Fruit fly (Drosophila melanogaster) whole organism, embryonic: ENCODE measurements around the gene CG10584.
A peak's percentile ranks its signal among the peaks of the same experiment; 100 is the strongest.

ENCODE experiments used
- Aef1 ChIP-seq: fragments of 200-800 bp; sonication (Bioruptor generic); IDR thresholded peaks from 3 replicates; pipeline ENCODE4 v1.3.6; 2022; ENCODE audit warnings: missing biosample characterization, missing genetic modification characterization
- Atf3 ChIP-seq: fragments of 200-800 bp; sonication (Bioruptor generic); optimal IDR thresholded peaks from 3 replicates; lab custom pipeline; 2016; ENCODE audit warnings: missing biosample characterization, missing genetic modification characterization
- CG10366 ChIP-seq: fragments of 200-800 bp; sonication (Bioruptor generic); IDR thresholded peaks from 2 replicates; pipeline ENCODE4 v1.3.6; 2022; ENCODE audit warnings: missing biosample characterization, missing genetic modification characterization
- CG13296 ChIP-seq: fragments of 200-800 bp; sonication (Bioruptor generic); optimal IDR thresholded peaks from 3 replicates; lab custom pipeline; 2018; ENCODE audit warnings: missing biosample characterization, mild to moderate bottlenecking, missing genetic modification characterization
- CG14965 ChIP-seq: fragments of 200-800 bp; sonication (Bioruptor generic); optimal IDR thresholded peaks from 2 replicates; lab custom pipeline; 2016; ENCODE audit warnings: missing biosample characterization, missing genetic modification characterization, borderline replicate concordance
- CG1602 ChIP-seq: fragments of 200-800 bp; sonication (Bioruptor generic); optimal IDR thresholded peaks from 3 replicates; lab custom pipeline; 2016; ENCODE audit warnings: missing biosample characterization, missing genetic modification characterization
- CG17912 ChIP-seq: fragments of 200-800 bp; sonication (Bioruptor generic); optimal IDR thresholded peaks from 2 replicates; lab custom pipeline; 2018; ENCODE audit warnings: missing biosample characterization, mild to moderate bottlenecking, missing genetic modification characterization
- CG18599 ChIP-seq: fragments of 200-800 bp; sonication (Bioruptor generic); optimal IDR thresholded peaks from 3 replicates; lab custom pipeline; 2017; ENCODE audit warnings: missing biosample characterization, missing genetic modification characterization, mild to moderate bottlenecking, moderate library complexity, missing genetic modification reagents
- CG2202 ChIP-seq: fragments of 200-800 bp; sonication (Bioruptor generic); optimal IDR thresholded peaks from 2 replicates; lab custom pipeline; 2018; ENCODE audit warnings: missing biosample characterization, mild to moderate bottlenecking, missing genetic modification characterization
- CG33557 ChIP-seq: fragments of 200-800 bp; sonication (Bioruptor generic); optimal IDR thresholded peaks from 2 replicates; lab custom pipeline; 2019; ENCODE audit warnings: missing biosample characterization, mild to moderate bottlenecking, missing genetic modification characterization, moderate library complexity
- CG4282 ChIP-seq: fragments of 200-800 bp; sonication (Bioruptor generic); optimal IDR thresholded peaks from 2 replicates; lab custom pipeline; 2016; ENCODE audit warnings: missing biosample characterization, missing genetic modification characterization
- CG5180 ChIP-seq: fragments of 200-800 bp; sonication (Bioruptor generic); optimal IDR thresholded peaks from 3 replicates; lab custom pipeline; 2017; ENCODE audit warnings: missing biosample characterization, missing genetic modification characterization, mild to moderate bottlenecking, moderate library complexity, missing genetic modification reagents
- CG8924 ChIP-seq: fragments of 200-800 bp; optimal IDR thresholded peaks from 3 replicates; lab custom pipeline; 2019; ENCODE audit warnings: missing biosample characterization, mild to moderate bottlenecking, missing genetic modification characterization, moderate library complexity
- CG9817 ChIP-seq: fragments of 200-800 bp; sonication (Bioruptor generic); optimal IDR thresholded peaks from 2 replicates; lab custom pipeline; 2018; ENCODE audit warnings: missing biosample characterization, mild to moderate bottlenecking, missing genetic modification characterization, moderate library complexity
- CrebB ChIP-seq: fragments of 200-800 bp; sonication (Bioruptor generic); optimal IDR thresholded peaks from 3 replicates; lab custom pipeline; 2018; ENCODE audit warnings: missing biosample characterization, mild to moderate bottlenecking, missing genetic modification characterization
- D19B ChIP-seq: fragments of 200-800 bp; sonication (Bioruptor generic); optimal IDR thresholded peaks from 2 replicates; lab custom pipeline; 2017; ENCODE audit warnings: missing biosample characterization, mild to moderate bottlenecking, missing genetic modification characterization
- Dad ChIP-seq: fragments of 200-800 bp; sonication (Bioruptor generic); optimal IDR thresholded peaks from 3 replicates; lab custom pipeline; 2016; ENCODE audit warnings: missing biosample characterization, missing genetic modification characterization
- Dip2 ChIP-seq: fragments of 200-800 bp; sonication (Bioruptor generic); IDR thresholded peaks from 2 replicates; pipeline ENCODE4 v1.3.6; 2022; ENCODE audit warnings: missing biosample characterization, missing genetic modification characterization
- ERR ChIP-seq: fragments of 200-800 bp; sonication (Bioruptor generic); optimal IDR thresholded peaks from 2 replicates; lab custom pipeline; 2016; ENCODE audit warnings: missing biosample characterization, missing genetic modification characterization
- Fer3 ChIP-seq: fragments of 200-800 bp; sonication (Bioruptor generic); optimal IDR thresholded peaks from 2 replicates; lab custom pipeline; 2018; ENCODE audit warnings: missing biosample characterization, mild to moderate bottlenecking, missing genetic modification characterization, moderate library complexity
- Hey ChIP-seq: fragments of 200-800 bp; sonication (Bioruptor generic); optimal IDR thresholded peaks from 3 replicates; lab custom pipeline; 2018; ENCODE audit warnings: missing biosample characterization, mild to moderate bottlenecking, missing genetic modification characterization
- Nf-YB ChIP-seq: fragments of 200-800 bp; sonication (Bioruptor generic); optimal IDR thresholded peaks from 3 replicates; lab custom pipeline; 2019; ENCODE audit warnings: missing biosample characterization, mild to moderate bottlenecking, missing genetic modification characterization, moderate library complexity
- Opbp ChIP-seq: fragments of 200-800 bp; sonication (Bioruptor generic); IDR thresholded peaks from 3 replicates; pipeline ENCODE4 v1.3.6; 2022; ENCODE audit warnings: missing biosample characterization, missing genetic modification characterization; ENCODE audit not compliant: partially characterized antibody
- Sox102F ChIP-seq: fragments of 200-800 bp; sonication (Bioruptor generic); optimal IDR thresholded peaks from 2 replicates; lab custom pipeline; 2018; ENCODE audit warnings: missing biosample characterization, mild to moderate bottlenecking, missing genetic modification characterization, moderate library complexity
- Trl ChIP-seq, 3 experiments: fragments of >200 bp in 2 of 3; fragments of 200-800 bp in 1 of 3; sonication (Bioruptor generic) in 1 of 3; optimal IDR thresholded peaks; 2 replicates in 1 of 3; 3 replicates in 2 of 3; lab custom pipeline; 2016 to 2017; ENCODE audit warnings: missing biosample characterization in 1 of 3, missing genetic modification characterization in 1 of 3
- Xbp1 ChIP-seq: fragments of 200-800 bp; sonication (Bioruptor generic); optimal IDR thresholded peaks from 3 replicates; lab custom pipeline; 2016; ENCODE audit warnings: missing biosample characterization, mild to moderate bottlenecking, missing genetic modification characterization
- ab ChIP-seq: fragments of 200-800 bp; sonication (Bioruptor generic); optimal IDR thresholded peaks from 2 replicates; lab custom pipeline; 2016; ENCODE audit warnings: missing biosample characterization, missing genetic modification characterization
- abd-A ChIP-seq: fragments of 200-800 bp; sonication (Bioruptor generic); optimal IDR thresholded peaks from 3 replicates; lab custom pipeline; 2019; ENCODE audit warnings: missing biosample characterization, mild to moderate bottlenecking, missing genetic modification characterization, moderate library complexity
- az2 ChIP-seq: fragments of 200-800 bp; sonication (Bioruptor generic); optimal IDR thresholded peaks from 3 replicates; lab custom pipeline; 2016; ENCODE audit warnings: missing biosample characterization, missing genetic modification characterization
- danr ChIP-seq: fragments of 200-800 bp; sonication (Bioruptor generic); IDR thresholded peaks from 2 replicates; pipeline ENCODE4 v1.3.6; 2022; ENCODE audit warnings: missing biosample characterization, missing genetic modification characterization
- fd96Cb ChIP-seq: fragments of 200-800 bp; sonication (Bioruptor generic); optimal IDR thresholded peaks from 2 replicates; lab custom pipeline; 2018; ENCODE audit warnings: missing biosample characterization, mild to moderate bottlenecking, missing genetic modification characterization, moderate library complexity
- gcm ChIP-seq: fragments of 200-800 bp; sonication (Bioruptor generic); optimal IDR thresholded peaks from 2 replicates; lab custom pipeline; 2019; ENCODE audit warnings: missing biosample characterization, mild to moderate bottlenecking, missing genetic modification characterization, moderate library complexity
- grn ChIP-seq: fragments of 200-800 bp; sonication (Bioruptor generic); optimal IDR thresholded peaks from 3 replicates; lab custom pipeline; 2017; ENCODE audit warnings: missing biosample characterization, missing genetic modification characterization
- hbn ChIP-seq: fragments of 200-800 bp; sonication (Bioruptor generic); IDR thresholded peaks from 2 replicates; pipeline ENCODE4 v1.3.6; 2022; ENCODE audit warnings: missing biosample characterization, missing genetic modification characterization; ENCODE audit not compliant: partially characterized antibody
- ind ChIP-seq: fragments of 200-800 bp; sonication (Bioruptor generic); optimal IDR thresholded peaks from 3 replicates; lab custom pipeline; 2016; ENCODE audit warnings: missing biosample characterization, missing genetic modification characterization
- jing ChIP-seq: fragments of 200-800 bp; sonication (Bioruptor generic); optimal IDR thresholded peaks from 2 replicates; lab custom pipeline; 2018; ENCODE audit warnings: missing biosample characterization, mild to moderate bottlenecking, missing genetic modification characterization
- lov ChIP-seq, 2 experiments: fragments of 200-800 bp in 1 of 2; fragments of >200 bp in 1 of 2; sonication (Bioruptor generic) in 1 of 2; IDR thresholded peaks in 1 of 2; optimal IDR thresholded peaks in 1 of 2; 2 replicates in 1 of 2; 3 replicates in 1 of 2; pipeline versions ENCODE4 v1.3.6 to Lab custom; 2017 to 2022; ENCODE audit warnings: missing biosample characterization in 1 of 2, missing genetic modification characterization in 1 of 2
- onecut ChIP-seq: fragments of 200-800 bp; sonication (Bioruptor generic); IDR thresholded peaks from 2 replicates; pipeline ENCODE4 v1.3.6; 2022; ENCODE audit warnings: missing biosample characterization, missing genetic modification characterization
- pan ChIP-seq, 4 experiments: fragments of >200 bp in 3 of 4; fragments of 200-800 bp in 1 of 4; sonication (Bioruptor generic) in 1 of 4; optimal IDR thresholded peaks in 3 of 4; IDR thresholded peaks in 1 of 4; 2 replicates each; pipeline versions ENCODE4 v1.3.6 to Lab custom; 2017 to 2022; ENCODE audit warnings: missing biosample characterization in 2 of 4, missing genetic modification characterization in 2 of 4, mixed read lengths in 1 of 4
- prd ChIP-seq, 3 experiments: fragments of >200 bp in 2 of 3; fragments of 200-800 bp in 1 of 3; sonication (Bioruptor generic) in 1 of 3; optimal IDR thresholded peaks in 2 of 3; IDR thresholded peaks in 1 of 3; 2 replicates in 2 of 3; 3 replicates in 1 of 3; pipeline versions ENCODE4 v1.3.6 to Lab custom; 2017 to 2022; ENCODE audit warnings: missing biosample characterization in 1 of 3, missing genetic modification characterization in 1 of 3
- row ChIP-seq: fragments of 200-800 bp; sonication (Bioruptor generic); IDR thresholded peaks from 3 replicates; pipeline ENCODE4 v1.3.6; 2022; ENCODE audit warnings: missing biosample characterization, missing genetic modification characterization
- schlank ChIP-seq: fragments of 200-800 bp; sonication (Bioruptor generic); optimal IDR thresholded peaks from 2 replicates; lab custom pipeline; 2018; ENCODE audit warnings: missing biosample characterization, mild to moderate bottlenecking, missing genetic modification characterization
- sens ChIP-seq: fragments of 200-800 bp; sonication (Bioruptor generic); peaks from one replicate; lab custom pipeline; 2016; ENCODE audit warnings: missing biosample characterization, missing genetic modification characterization
- slp2 ChIP-seq: fragments of 200-800 bp; sonication (Bioruptor generic); optimal IDR thresholded peaks from 2 replicates; lab custom pipeline; 2016; ENCODE audit warnings: missing biosample characterization, missing genetic modification characterization
- tx ChIP-seq: fragments of 200-800 bp; sonication (Bioruptor generic); optimal IDR thresholded peaks from 2 replicates; lab custom pipeline; 2016; ENCODE audit warnings: missing biosample characterization, missing genetic modification characterization
- zen ChIP-seq: fragments of 200-800 bp; sonication (Bioruptor generic); optimal IDR thresholded peaks from 3 replicates; lab custom pipeline; 2018; ENCODE audit warnings: missing biosample characterization, mild to moderate bottlenecking, missing genetic modification characterization, moderate library complexity

CG10584 gene

DNA sequence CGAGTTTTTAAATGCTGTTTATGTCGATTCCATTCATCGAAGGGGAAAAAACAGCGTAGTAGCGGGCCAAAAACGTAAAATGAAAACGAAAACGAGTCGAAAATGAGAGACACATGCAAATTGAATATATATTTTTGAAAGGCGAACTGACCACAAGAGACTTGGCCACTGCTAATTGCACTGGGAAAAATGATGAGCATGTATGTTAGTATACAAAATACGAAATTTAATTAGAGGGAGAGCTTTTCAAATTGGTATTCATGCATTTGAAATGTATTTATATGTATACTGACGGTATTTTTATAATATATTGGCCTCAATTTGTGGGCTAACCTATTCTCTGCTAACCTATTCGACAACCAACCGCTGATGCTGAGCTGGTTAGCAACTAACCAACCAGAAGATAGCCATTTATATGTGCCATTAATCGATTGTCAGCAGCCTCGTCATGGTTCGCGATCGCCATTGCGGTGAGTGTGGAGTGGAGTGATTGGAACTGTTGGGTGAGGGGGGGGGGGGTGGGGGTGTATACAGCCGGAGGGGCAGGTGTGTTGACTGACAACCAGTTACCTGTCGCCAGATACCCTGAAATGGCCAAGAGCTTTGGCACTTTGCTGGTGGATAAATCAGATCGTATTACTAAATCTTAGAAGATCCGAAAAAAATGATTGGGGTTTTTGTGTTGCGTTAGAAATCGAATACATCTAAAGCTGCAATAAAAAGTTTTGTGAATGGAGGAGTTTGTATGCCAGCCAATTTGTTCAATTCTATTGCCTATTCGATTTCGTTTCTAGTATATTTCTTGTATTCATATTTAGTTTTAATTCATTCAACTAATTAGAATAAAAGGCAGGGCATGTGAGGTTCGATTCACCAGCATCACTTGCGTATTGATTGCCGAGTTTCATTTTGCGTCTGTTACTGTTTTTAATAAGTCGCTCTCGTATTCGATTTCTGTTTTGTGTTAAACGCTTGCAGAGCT is 11.1 kb upstream of the CG10584 start (continued):
- TF ChIP-seq grn (GFP tag; lab: Kevin White, UChicago) (no peak), zen (tag; lab: Kevin White, UChicago) (no peak), CG5180 (peak; percentile 7), CG13296 (GFP tag; lab: Kevin White, UChicago) (no peak), CG1602 (GFP tag; lab: Kevin White, UChicago) (no peak), slp2 (GFP tag; lab: Kevin White, UChicago) (no peak), Sox102F (GFP tag; lab: Kevin White, UChicago) (peak; percentile 21), ERR (GFP tag; lab: Kevin White, UChicago) (no peak), CG18599 (GFP tag; lab: Kevin White, UChicago) (no peak), abd-A (tag; lab: Kevin White, UChicago) (peak; percentile 63), row (GFP tag; lab: Robert Waterston, UW) (peak; percentile 51), Dip2 (no peak), CrebB (tag; lab: Kevin White, UChicago) (no peak), ind (GFP tag; lab: Kevin White, UChicago) (peak; percentile 16), CG9817 (tag; lab: Kevin White, UChicago) (no peak), Nf-YB (peak; percentile 47), CG14965 (GFP tag; lab: Kevin White, UChicago) (no peak), gcm (GFP tag; lab: Kevin White, UChicago) (no peak), pan (optimal IDR thresholded peaks at IDR 0.05; lab: Kevin White, UChicago) (no peak), pan (GFP tag; optimal IDR thresholded peaks at IDR 0.05 in 1 of 2, IDR thresholded peaks at IDR 0.05 in 1 of 2) (peak in 1 of 2 experiments; percentile 68), tx (GFP tag; lab: Kevin White, UChicago) (no peak), Aef1 (peak; percentile 16; the same call in 1 of the 3 replicates), Opbp (GFP tag; lab: Robert Waterston, UW) (no peak), hbn (GFP tag; lab: Robert Waterston, UW) (no peak), D19B (GFP tag; lab: Kevin White, UChicago) (no peak), ab (GFP tag; lab: Kevin White, UChicago) (no peak), CG10366 (no peak), az2 (GFP tag; lab: Kevin White, UChicago) (peak; percentile 9), jing (GFP tag; lab: Kevin White, UChicago) (no peak), lov (optimal IDR thresholded peaks at IDR 0.05; lab: Kevin White, UChicago) (no peak), lov (GFP tag; IDR thresholded peaks at IDR 0.05; lab: Robert Waterston, UW) (no peak), prd (optimal IDR thresholded peaks at IDR 0.05; lab: Kevin White, UChicago) (no peak), prd (GFP tag; IDR thresholded peaks at IDR 0.05; lab: Robert Waterston, UW) (peak; percentile 16; the same call in 1 of the 3 replicates), Fer3 (tag; lab: Kevin White, UChicago) (no peak), Dad (GFP tag; lab: Kevin White, UChicago) (no peak), Atf3 (no peak), Hey (tag; lab: Kevin White, UChicago) (no peak), sens (GFP tag; lab: Kevin White, UChicago) (peak; percentile 30), onecut (GFP tag; lab: Robert Waterston, UW) (no peak), CG4282 (no peak), fd96Cb (peak; percentile 10), Xbp1 (GFP tag; lab: Kevin White, UChicago) (peak; percentile 26), CG33557 (no peak), CG8924 (tag; lab: Kevin White, UChicago) (peak; percentile 3), Trl (optimal IDR thresholded peaks at IDR 0.05; lab: Kevin White, UChicago) (no peak), Trl (GFP tag; optimal IDR thresholded peaks at IDR 0.05; lab: Kevin White, UChicago) (no peak), CG17912 (GFP tag; lab: Kevin White, UChicago) (no peak), schlank (tag; lab: Kevin White, UChicago) (no peak), CG2202 (no peak), danr (GFP tag; lab: Robert Waterston, UW) (no peak)
